Fruit fly (Drosophila melanogaster) whole organism, embryonic: ENCODE data around the gene dock.

ENCODE experiments used
- Bdp1 ChIP-seq: fragments of 200-800 bp; sonication (Bioruptor generic); optimal IDR thresholded peaks from 3 replicates; lab custom pipeline; 2016; ENCODE audit warnings: missing biosample characterization, missing genetic modification characterization
- CG1024 ChIP-seq: fragments of 200-800 bp; sonication (Bioruptor generic); IDR thresholded peaks from 2 replicates; pipeline ENCODE4 v1.3.6; 2022; ENCODE audit warnings: missing biosample characterization, missing genetic modification characterization
- CG10959 ChIP-seq: fragments of 200-800 bp; sonication (Bioruptor generic); IDR thresholded peaks from 2 replicates; pipeline ENCODE4 v1.3.6; 2022; ENCODE audit warnings: missing biosample characterization, missing genetic modification characterization
- CG11093 ChIP-seq: fragments of 200-800 bp; sonication (Bioruptor generic); IDR thresholded peaks from 3 replicates; pipeline ENCODE4 v1.3.6; 2022; ENCODE audit warnings: missing biosample characterization, missing genetic modification characterization
- CG11504 ChIP-seq: fragments of 200-800 bp; sonication (Bioruptor generic); optimal IDR thresholded peaks from 3 replicates; lab custom pipeline; 2019; ENCODE audit warnings: missing biosample characterization, mild to moderate bottlenecking, missing genetic modification characterization, moderate library complexity
- CG12236 ChIP-seq: fragments of 200-800 bp; sonication (Bioruptor generic); optimal IDR thresholded peaks from 2 replicates; lab custom pipeline; 2016; ENCODE audit warnings: missing biosample characterization, missing genetic modification characterization
- CG1233 ChIP-seq: fragments of 200-800 bp; sonication (Bioruptor generic); optimal IDR thresholded peaks from 4 replicates; lab custom pipeline; 2018; ENCODE audit warnings: missing biosample characterization, mild to moderate bottlenecking, missing genetic modification characterization
- CG12769 ChIP-seq: fragments of 200-800 bp; sonication (Bioruptor generic); optimal IDR thresholded peaks from 2 replicates; lab custom pipeline; 2019; ENCODE audit warnings: missing biosample characterization, mild to moderate bottlenecking, missing genetic modification characterization, moderate library complexity
- CG14667 ChIP-seq: fragments of 200-800 bp; sonication (Bioruptor generic); IDR thresholded peaks from 2 replicates; pipeline ENCODE4 v1.3.6; 2022; ENCODE audit warnings: missing biosample characterization, missing genetic modification characterization
- CG15269 ChIP-seq: fragments of 200-800 bp; sonication (Bioruptor generic); optimal IDR thresholded peaks from 2 replicates; lab custom pipeline; 2018; ENCODE audit warnings: missing biosample characterization, mild to moderate bottlenecking, missing genetic modification characterization, moderate library complexity
- CG15514 ChIP-seq: fragments of 200-800 bp; sonication (Bioruptor generic); optimal IDR thresholded peaks from 3 replicates; lab custom pipeline; 2017; ENCODE audit warnings: missing biosample characterization, missing genetic modification characterization, mild to moderate bottlenecking, moderate library complexity, missing genetic modification reagents
- CG1602 ChIP-seq: fragments of 200-800 bp; sonication (Bioruptor generic); optimal IDR thresholded peaks from 3 replicates; lab custom pipeline; 2016; ENCODE audit warnings: missing biosample characterization, missing genetic modification characterization
- CG17328 ChIP-seq: fragments of 200-800 bp; sonication (Bioruptor generic); IDR thresholded peaks from 2 replicates; pipeline ENCODE4 v1.3.6; 2022; ENCODE audit warnings: missing biosample characterization, missing genetic modification characterization
- CG17359 ChIP-seq: fragments of 200-800 bp; sonication (Bioruptor generic); optimal IDR thresholded peaks from 3 replicates; lab custom pipeline; 2018; ENCODE audit warnings: missing biosample characterization, mild to moderate bottlenecking, missing genetic modification characterization, moderate library complexity
- CG1792 ChIP-seq: fragments of 200-800 bp; sonication (Bioruptor generic); optimal IDR thresholded peaks from 2 replicates; lab custom pipeline; 2016; ENCODE audit warnings: missing biosample characterization, missing genetic modification characterization
- CG2120 ChIP-seq: fragments of 200-800 bp; sonication (Bioruptor generic); optimal IDR thresholded peaks from 3 replicates; lab custom pipeline; 2016; ENCODE audit warnings: missing biosample characterization, missing genetic modification characterization
- CG2712 ChIP-seq: fragments of 200-800 bp; optimal IDR thresholded peaks from 3 replicates; lab custom pipeline; 2019; ENCODE audit warnings: missing biosample characterization, mild to moderate bottlenecking, missing genetic modification characterization, moderate library complexity
- CG2875 ChIP-seq: fragments of 200-800 bp; sonication (Bioruptor generic); optimal IDR thresholded peaks from 2 replicates; lab custom pipeline; 2017; ENCODE audit warnings: missing biosample characterization, mild to moderate bottlenecking, missing genetic modification characterization, missing genetic modification reagents
- CG30431 ChIP-seq: fragments of 200-800 bp; sonication (Bioruptor generic); optimal IDR thresholded peaks from 2 replicates; lab custom pipeline; 2017; ENCODE audit warnings: missing biosample characterization, missing genetic modification characterization
- CG42726 ChIP-seq: fragments of 200-800 bp; sonication (Bioruptor generic); IDR thresholded peaks from 2 replicates; pipeline ENCODE4 v1.3.6; 2022; ENCODE audit warnings: missing biosample characterization, missing genetic modification characterization; ENCODE audit not compliant: partially characterized antibody
- CG4424 ChIP-seq: fragments of 200-800 bp; sonication (Bioruptor generic); optimal IDR thresholded peaks from 3 replicates; lab custom pipeline; 2016; ENCODE audit warnings: missing biosample characterization, missing genetic modification characterization
- CG4617 ChIP-seq: fragments of 200-800 bp; sonication (Bioruptor generic); optimal IDR thresholded peaks from 3 replicates; lab custom pipeline; 2016; ENCODE audit warnings: missing biosample characterization, missing genetic modification characterization, borderline replicate concordance
- CG4707 ChIP-seq: fragments of 200-800 bp; sonication (Bioruptor generic); optimal IDR thresholded peaks from 2 replicates; lab custom pipeline; 2018; ENCODE audit warnings: missing biosample characterization, mild to moderate bottlenecking, missing genetic modification characterization, moderate library complexity
- CG8089 ChIP-seq: fragments of 200-800 bp; sonication (Bioruptor generic); optimal IDR thresholded peaks from 3 replicates; lab custom pipeline; 2016; ENCODE audit warnings: missing biosample characterization, missing genetic modification characterization
- CG8388 ChIP-seq: fragments of 200-800 bp; sonication (Bioruptor generic); optimal IDR thresholded peaks from 2 replicates; lab custom pipeline; 2019; ENCODE audit warnings: missing biosample characterization, mild to moderate bottlenecking, missing genetic modification characterization, moderate library complexity
- CkIIα-i1 ChIP-seq: fragments of 200-800 bp; sonication (Bioruptor generic); IDR thresholded peaks from 2 replicates; pipeline ENCODE4 v1.3.6; 2022; ENCODE audit warnings: missing biosample characterization, missing genetic modification characterization
- D ChIP-seq, 2 experiments: fragments of 200-800 bp in 1 of 2; fragments of >200 bp in 1 of 2; sonication (Bioruptor generic) in 1 of 2; optimal IDR thresholded peaks; 2 replicates in 1 of 2; 3 replicates in 1 of 2; lab custom pipeline; 2017; ENCODE audit warnings: mild to moderate bottlenecking in 1 of 2, missing biosample characterization in 1 of 2, missing genetic modification characterization in 1 of 2, missing genetic modification reagents in 1 of 2
- Fer1 ChIP-seq: fragments of 200-800 bp; sonication (Bioruptor generic); optimal IDR thresholded peaks from 2 replicates; lab custom pipeline; 2017; ENCODE audit warnings: missing biosample characterization, mild to moderate bottlenecking, missing genetic modification characterization
- GATAe ChIP-seq: fragments of 200-800 bp; sonication (Bioruptor generic); conservative IDR thresholded peaks from 2 replicates; pipeline ENCODE4 v1.3.6; 2022; ENCODE audit warnings: missing biosample characterization, missing genetic modification characterization
- Jarid2 ChIP-seq: fragments of 200-800 bp; sonication (Bioruptor generic); optimal IDR thresholded peaks from 3 replicates; lab custom pipeline; 2017; ENCODE audit warnings: mild to moderate bottlenecking, missing biosample characterization, missing genetic modification reagents, missing genetic modification characterization
- MESR4 ChIP-seq: fragments of 200-800 bp; sonication (Bioruptor generic); optimal IDR thresholded peaks from 2 replicates; lab custom pipeline; 2018; ENCODE audit warnings: missing biosample characterization, mild to moderate bottlenecking, missing genetic modification characterization, moderate library complexity
- Max ChIP-seq: fragments of 200-800 bp; sonication (Bioruptor generic); optimal IDR thresholded peaks from 2 replicates; lab custom pipeline; 2016; ENCODE audit warnings: missing biosample characterization, mild to moderate bottlenecking, missing genetic modification characterization
- Mes4 ChIP-seq: fragments of 200-800 bp; sonication (Bioruptor generic); optimal IDR thresholded peaks from 2 replicates; lab custom pipeline; 2016; ENCODE audit warnings: missing biosample characterization, missing genetic modification characterization
- NfI ChIP-seq: fragments of 200-800 bp; sonication (Bioruptor generic); optimal IDR thresholded peaks from 3 replicates; lab custom pipeline; 2018; ENCODE audit warnings: missing biosample characterization, mild to moderate bottlenecking, missing genetic modification characterization, moderate library complexity
- Xrp1 ChIP-seq: fragments of 200-800 bp; sonication (Bioruptor generic); IDR thresholded peaks from 2 replicates; pipeline ENCODE4 v1.3.6; 2022; ENCODE audit warnings: missing biosample characterization, missing genetic modification characterization
- danr ChIP-seq: fragments of 200-800 bp; sonication (Bioruptor generic); IDR thresholded peaks from 2 replicates; pipeline ENCODE4 v1.3.6; 2022; ENCODE audit warnings: missing biosample characterization, missing genetic modification characterization
- exex ChIP-seq: fragments of 200-800 bp; sonication (Bioruptor generic); optimal IDR thresholded peaks from 4 replicates; lab custom pipeline; 2018; ENCODE audit warnings: missing biosample characterization, mild to moderate bottlenecking, missing genetic modification characterization, moderate library complexity
- gem ChIP-seq: fragments of 200-800 bp; sonication (Bioruptor generic); optimal IDR thresholded peaks from 2 replicates; lab custom pipeline; 2019; ENCODE audit warnings: missing biosample characterization, mild to moderate bottlenecking, missing genetic modification characterization, moderate library complexity
- kni ChIP-seq: fragments of 200-800 bp; sonication (Bioruptor generic); optimal IDR thresholded peaks from 3 replicates; lab custom pipeline; 2017; ENCODE audit warnings: mild to moderate bottlenecking, missing biosample characterization, missing genetic modification reagents, missing genetic modification characterization
- lmd ChIP-seq: fragments of 200-800 bp; sonication (Bioruptor generic); IDR thresholded peaks from 2 replicates; pipeline ENCODE4 v1.3.6; 2022; ENCODE audit warnings: missing biosample characterization, missing genetic modification characterization
- nerfin-1 ChIP-seq: fragments of 200-800 bp; sonication (Bioruptor generic); optimal IDR thresholded peaks from 3 replicates; lab custom pipeline; 2019; ENCODE audit warnings: missing biosample characterization, mild to moderate bottlenecking, missing genetic modification characterization, moderate library complexity
- schlank ChIP-seq: fragments of 200-800 bp; sonication (Bioruptor generic); optimal IDR thresholded peaks from 2 replicates; lab custom pipeline; 2018; ENCODE audit warnings: missing biosample characterization, mild to moderate bottlenecking, missing genetic modification characterization
- sim ChIP-seq: fragments of 200-800 bp; sonication (Bioruptor generic); IDR thresholded peaks from 2 replicates; pipeline ENCODE4 v1.3.6; 2022; ENCODE audit warnings: missing biosample characterization, missing genetic modification characterization
- sna ChIP-seq: fragments of 200-800 bp; sonication (Bioruptor generic); IDR thresholded peaks from 2 replicates; pipeline ENCODE4 v1.3.6; 2022; ENCODE audit warnings: missing biosample characterization, missing genetic modification characterization; ENCODE audit not compliant: partially characterized antibody
- tgo ChIP-seq: fragments of 200-800 bp; sonication (Bioruptor generic); IDR thresholded peaks from 3 replicates; pipeline ENCODE4 v1.3.6; 2022; ENCODE audit warnings: missing biosample characterization, missing genetic modification characterization
- trh ChIP-seq: fragments of 200-800 bp; sonication (Bioruptor generic); optimal IDR thresholded peaks from 2 replicates; lab custom pipeline; 2016; ENCODE audit warnings: missing biosample characterization, missing genetic modification characterization
- unpg ChIP-seq: fragments of 200-800 bp; sonication (Bioruptor generic); optimal IDR thresholded peaks from 3 replicates; lab custom pipeline; 2018; ENCODE audit warnings: missing biosample characterization, mild to moderate bottlenecking, missing genetic modification characterization, moderate library complexity
- usp ChIP-seq: fragments of >200 bp; optimal IDR thresholded peaks from 2 replicates; lab custom pipeline; 2017; ENCODE audit warnings: missing biosample characterization, missing genetic modification characterization
- zen2 ChIP-seq: fragments of 200-800 bp; sonication (Bioruptor generic); IDR thresholded peaks from 3 replicates; pipeline ENCODE4 v1.3.6; 2022; ENCODE audit warnings: missing biosample characterization, missing genetic modification characterization; ENCODE audit not compliant: partially characterized antibody

Gene dock

dm6 chr2L:821242-821985, 4.4 kb upstream of the dock start, which contains the start of gene CG3662 (continued):
- TF ChIP-seq unpg (no peak), CG8089 (GFP tag; lab: Kevin White, UChicago) (no peak), tgo (no peak), CG8388 (GFP tag; lab: Kevin White, UChicago) (no peak), CG12769 (no peak), nerfin-1 (tag; lab: Kevin White, UChicago) (no peak), CG1792 (GFP tag; lab: Kevin White, UChicago) (no peak), CG17328 (GFP tag; lab: Robert Waterston, UW) (no peak), CG11093 (GFP tag; lab: Robert Waterston, UW) (no peak), Bdp1 (GFP tag; lab: Kevin White, UChicago) (no peak), CG2875 (GFP tag; lab: Kevin White, UChicago) (no peak), CG1602 (GFP tag; lab: Kevin White, UChicago) (no peak), CG42726 (GFP tag; lab: Robert Waterston, UW) (peak; percentile 49; the same call in 1 of the 2 replicates), CG1024 (no peak), CG4707 (GFP tag; lab: Kevin White, UChicago) (no peak), CkIIα-i1 (GFP tag; lab: Robert Waterston, UW) (no peak), CG15269 (no peak), CG4424 (GFP tag; lab: Kevin White, UChicago) (no peak), Mes4 (GFP tag; lab: Kevin White, UChicago) (no peak), CG12236 (GFP tag; lab: Kevin White, UChicago) (no peak), trh (GFP tag; lab: Kevin White, UChicago) (no peak), usp (no peak), GATAe (GFP tag; lab: Robert Waterston, UW) (no peak), CG2712 (tag; lab: Kevin White, UChicago) (peak; percentile 29), CG11504 (tag; lab: Kevin White, UChicago) (peak; percentile 46), CG10959 (GFP tag; lab: Robert Waterston, UW) (no peak), gem (tag; lab: Kevin White, UChicago) (no peak), Max (no peak), D (optimal IDR thresholded peaks at IDR 0.05; lab: Kevin White, UChicago) (no peak), D (GFP tag; optimal IDR thresholded peaks at IDR 0.05; lab: Kevin White, UChicago) (no peak), CG15514 (GFP tag; lab: Kevin White, UChicago) (peak; percentile 87), schlank (tag; lab: Kevin White, UChicago) (no peak), MESR4 (peak; percentile 97), NfI (GFP tag; lab: Kevin White, UChicago) (peak; percentile 8), CG17359 (tag; lab: Kevin White, UChicago) (no peak), CG4617 (peak; percentile 87), kni (GFP tag; lab: Kevin White, UChicago) (no peak), zen2 (GFP tag; lab: Robert Waterston, UW) (no peak), sim (GFP tag; lab: Robert Waterston, UW) (no peak), CG1233 (GFP tag; lab: Kevin White, UChicago) (no peak), CG30431 (GFP tag; lab: Kevin White, UChicago) (no peak), Xrp1 (GFP tag; lab: Robert Waterston, UW) (no peak), sna (GFP tag; lab: Robert Waterston, UW) (no peak), danr (GFP tag; lab: Robert Waterston, UW) (no peak), CG2120 (GFP tag; lab: Kevin White, UChicago) (peak; percentile 31), Jarid2 (GFP tag; lab: Kevin White, UChicago) (no peak), Fer1 (GFP tag; lab: Kevin White, UChicago) (peak; percentile 33), exex (no peak), CG14667 (GFP tag; lab: Robert Waterston, UW) (no peak), lmd (GFP tag; lab: Robert Waterston, UW) (no peak)
